Worm (Caenorhabditis elegans): ENCODE measurements around the gene ZK354.3.

- TF ChIP-seq mdl-1 (tag; optimal IDR thresholded peaks at IDR 0.05) (no peak), lin-39 (tag; optimal IDR thresholded peaks at IDR 0.05) (no peak), nhr-11 (tag; optimal IDR thresholded peaks at IDR 0.05) (no peak)
Measured at ce11 chrIV:5291207-5291606, 18.6 kb upstream of the ZK354.3 start.
